Fruit fly (Drosophila melanogaster) whole organism, embryonic: ENCODE results near the gene CG5810.

Experiments used
- Abd-B ChIP-seq: fragments of 200-800 bp; sonication (Bioruptor generic); optimal IDR thresholded peaks from 2 replicates; lab custom pipeline; 2018; ENCODE audit warnings: missing biosample characterization, mild to moderate bottlenecking, missing genetic modification characterization, moderate library complexity
- Antp ChIP-seq: fragments of 200-800 bp; sonication (Bioruptor generic); optimal IDR thresholded peaks from 3 replicates; lab custom pipeline; 2016; ENCODE audit warnings: missing biosample characterization, missing genetic modification characterization
- Atf-2 ChIP-seq: fragments of 200-800 bp; sonication (Bioruptor generic); optimal IDR thresholded peaks from 2 replicates; lab custom pipeline; 2016; ENCODE audit warnings: missing biosample characterization, missing genetic modification characterization
- CG10543 ChIP-seq: fragments of 200-800 bp; sonication (Bioruptor generic); optimal IDR thresholded peaks from 3 replicates; lab custom pipeline; 2017; ENCODE audit warnings: missing biosample characterization, mild to moderate bottlenecking, missing genetic modification characterization, moderate library complexity
- CG10959 ChIP-seq: fragments of 200-800 bp; sonication (Bioruptor generic); IDR thresholded peaks from 2 replicates; pipeline ENCODE4 v1.3.6; 2022; ENCODE audit warnings: missing biosample characterization, missing genetic modification characterization
- CG12391 ChIP-seq: fragments of 200-800 bp; sonication (Bioruptor generic); optimal IDR thresholded peaks from 3 replicates; lab custom pipeline; 2018; ENCODE audit warnings: missing biosample characterization, mild to moderate bottlenecking, missing genetic modification characterization, moderate library complexity
- CG13424 ChIP-seq: fragments of 200-800 bp; sonication (Bioruptor generic); optimal IDR thresholded peaks from 2 replicates; lab custom pipeline; 2019; ENCODE audit warnings: missing biosample characterization, mild to moderate bottlenecking, missing genetic modification characterization, moderate library complexity
- CG13624 ChIP-seq: fragments of 200-800 bp; sonication (Bioruptor generic); optimal IDR thresholded peaks from 2 replicates; lab custom pipeline; 2016; ENCODE audit warnings: missing biosample characterization, missing genetic modification characterization
- CG14710 ChIP-seq: fragments of 200-800 bp; sonication (Bioruptor generic); optimal IDR thresholded peaks from 3 replicates; lab custom pipeline; 2019; ENCODE audit warnings: missing biosample characterization, mild to moderate bottlenecking, missing genetic modification characterization, moderate library complexity
- CG2116 ChIP-seq: fragments of 200-800 bp; sonication (Bioruptor generic); optimal IDR thresholded peaks from 3 replicates; lab custom pipeline; 2018; ENCODE audit warnings: missing biosample characterization, mild to moderate bottlenecking, missing genetic modification characterization
- CG3407 ChIP-seq: fragments of 200-800 bp; sonication (Bioruptor generic); optimal IDR thresholded peaks from 2 replicates; lab custom pipeline; 2018; ENCODE audit warnings: missing biosample characterization, mild to moderate bottlenecking, missing genetic modification characterization
- CG5180 ChIP-seq: fragments of 200-800 bp; sonication (Bioruptor generic); optimal IDR thresholded peaks from 3 replicates; lab custom pipeline; 2017; ENCODE audit warnings: missing biosample characterization, missing genetic modification characterization, mild to moderate bottlenecking, moderate library complexity, missing genetic modification reagents
- CG6765 ChIP-seq: fragments of 200-800 bp; sonication (Bioruptor generic); optimal IDR thresholded peaks from 3 replicates; lab custom pipeline; 2017; ENCODE audit warnings: missing biosample characterization, mild to moderate bottlenecking, missing genetic modification characterization
- CG9609 ChIP-seq: fragments of 200-800 bp; sonication (Bioruptor generic); optimal IDR thresholded peaks from 3 replicates; lab custom pipeline; 2016; ENCODE audit warnings: missing biosample characterization, missing genetic modification characterization
- CG9876 ChIP-seq: fragments of 200-800 bp; sonication (Bioruptor generic); optimal IDR thresholded peaks from 2 replicates; lab custom pipeline; 2016; ENCODE audit warnings: missing biosample characterization, missing genetic modification characterization
- D ChIP-seq, 2 experiments: fragments of 200-800 bp in 1 of 2; fragments of >200 bp in 1 of 2; sonication (Bioruptor generic) in 1 of 2; optimal IDR thresholded peaks; 2 replicates in 1 of 2; 3 replicates in 1 of 2; lab custom pipeline; 2017; ENCODE audit warnings: mild to moderate bottlenecking in 1 of 2, missing biosample characterization in 1 of 2, missing genetic modification characterization in 1 of 2, missing genetic modification reagents in 1 of 2
- Dek ChIP-seq: fragments of 200-800 bp; sonication (Bioruptor generic); optimal IDR thresholded peaks from 3 replicates; lab custom pipeline; 2019; ENCODE audit warnings: missing biosample characterization, mild to moderate bottlenecking, missing genetic modification characterization, moderate library complexity
- Dip2 ChIP-seq: fragments of 200-800 bp; sonication (Bioruptor generic); IDR thresholded peaks from 2 replicates; pipeline ENCODE4 v1.3.6; 2022; ENCODE audit warnings: missing biosample characterization, missing genetic modification characterization
- Drgx ChIP-seq: fragments of 200-800 bp; sonication (Bioruptor generic); IDR thresholded peaks from 2 replicates; pipeline ENCODE4 v1.3.6; 2022; ENCODE audit warnings: missing biosample characterization, missing genetic modification characterization
- Gug ChIP-seq: fragments of 200-800 bp; sonication (Bioruptor generic); IDR thresholded peaks from 4 replicates; pipeline ENCODE4 v1.3.6; 2022; ENCODE audit warnings: missing biosample characterization, missing genetic modification characterization
- H15 ChIP-seq: fragments of 200-800 bp; sonication (Bioruptor generic); IDR thresholded peaks from 3 replicates; pipeline ENCODE4 v1.3.6; 2022; ENCODE audit warnings: missing biosample characterization, missing genetic modification characterization
- HLH3B ChIP-seq: fragments of 200-800 bp; sonication (Bioruptor generic); IDR thresholded peaks from 2 replicates; pipeline ENCODE4 v1.3.6; 2022; ENCODE audit warnings: missing biosample characterization, missing genetic modification characterization
- Hr3 ChIP-seq: fragments of 200-800 bp; sonication (Bioruptor generic); optimal IDR thresholded peaks from 3 replicates; lab custom pipeline; 2016; ENCODE audit warnings: missing biosample characterization, missing genetic modification characterization
- NFAT ChIP-seq: fragments of 200-800 bp; sonication (Bioruptor generic); IDR thresholded peaks from 2 replicates; pipeline ENCODE4 v1.3.6; 2022; ENCODE audit warnings: missing biosample characterization, missing genetic modification characterization
- Optix ChIP-seq: fragments of 200-800 bp; sonication (Bioruptor generic); IDR thresholded peaks from 3 replicates; pipeline ENCODE4 v1.3.6; 2022; ENCODE audit warnings: missing biosample characterization, missing genetic modification characterization
- PHDP ChIP-seq: fragments of 200-800 bp; sonication (Bioruptor generic); optimal IDR thresholded peaks from 3 replicates; lab custom pipeline; 2018; ENCODE audit warnings: missing biosample characterization, mild to moderate bottlenecking, missing genetic modification characterization, moderate library complexity
- Side ChIP-seq: fragments of 200-800 bp; sonication (Bioruptor generic); optimal IDR thresholded peaks from 2 replicates; lab custom pipeline; 2016; ENCODE audit warnings: missing biosample characterization, missing genetic modification characterization
- Sox100B ChIP-seq: fragments of 200-800 bp; sonication (Bioruptor generic); optimal IDR thresholded peaks from 3 replicates; lab custom pipeline; 2018; ENCODE audit warnings: missing biosample characterization, mild to moderate bottlenecking, missing genetic modification characterization
- Spps ChIP-seq: fragments of 200-800 bp; sonication (Bioruptor generic); optimal IDR thresholded peaks from 2 replicates; lab custom pipeline; 2018; ENCODE audit warnings: missing biosample characterization, mild to moderate bottlenecking, missing genetic modification characterization
- Tbp ChIP-seq: fragments of >200 bp; optimal IDR thresholded peaks from 2 replicates; lab custom pipeline; 2018; ENCODE audit warnings: missing biosample characterization, missing genetic modification characterization
- ash1 ChIP-seq: fragments of 200-800 bp; sonication (Bioruptor generic); optimal IDR thresholded peaks from 2 replicates; lab custom pipeline; 2018; ENCODE audit warnings: missing biosample characterization, mild to moderate bottlenecking, missing genetic modification characterization
- br ChIP-seq: fragments of >200 bp; optimal IDR thresholded peaks from 2 replicates; lab custom pipeline; 2017
- chinmo ChIP-seq: fragments of 200-800 bp; sonication (Bioruptor generic); IDR thresholded peaks from 4 replicates; pipeline ENCODE4 v1.3.6; 2022; ENCODE audit warnings: missing biosample characterization, missing genetic modification characterization; ENCODE audit not compliant: partially characterized antibody
- croc ChIP-seq: fragments of 200-800 bp; sonication (Bioruptor generic); conservative IDR thresholded peaks from 3 replicates; pipeline ENCODE4 v1.3.6; 2022; ENCODE audit warnings: missing biosample characterization, missing genetic modification characterization
- gce ChIP-seq: fragments of 200-800 bp; sonication (Bioruptor generic); IDR thresholded peaks from 3 replicates; pipeline ENCODE4 v1.3.6; 2022; ENCODE audit warnings: missing biosample characterization, missing genetic modification characterization
- kay ChIP-seq: fragments of 200-800 bp; sonication (Bioruptor generic); optimal IDR thresholded peaks from 2 replicates; lab custom pipeline; 2016; ENCODE audit warnings: missing biosample characterization, missing genetic modification characterization
- mirr ChIP-seq: fragments of 200-800 bp; sonication (Bioruptor generic); optimal IDR thresholded peaks from 3 replicates; lab custom pipeline; 2018; ENCODE audit warnings: missing biosample characterization, mild to moderate bottlenecking, missing genetic modification characterization
- nerfin-1 ChIP-seq: fragments of 200-800 bp; sonication (Bioruptor generic); optimal IDR thresholded peaks from 3 replicates; lab custom pipeline; 2019; ENCODE audit warnings: missing biosample characterization, mild to moderate bottlenecking, missing genetic modification characterization, moderate library complexity
- odd ChIP-seq: fragments of 200-800 bp; sonication (Bioruptor generic); optimal IDR thresholded peaks from 2 replicates; lab custom pipeline; 2017; ENCODE audit warnings: missing biosample characterization, mild to moderate bottlenecking, missing genetic modification characterization
- org-1 ChIP-seq: fragments of 200-800 bp; sonication (Bioruptor generic); optimal IDR thresholded peaks from 2 replicates; lab custom pipeline; 2017; ENCODE audit warnings: missing biosample characterization, missing genetic modification characterization
- peb ChIP-seq: fragments of 200-800 bp; sonication (Bioruptor generic); IDR thresholded peaks from 2 replicates; pipeline ENCODE4 v1.3.6; 2022; ENCODE audit warnings: missing biosample characterization, missing genetic modification characterization
- row ChIP-seq: fragments of 200-800 bp; sonication (Bioruptor generic); IDR thresholded peaks from 3 replicates; pipeline ENCODE4 v1.3.6; 2022; ENCODE audit warnings: missing biosample characterization, missing genetic modification characterization
- sd ChIP-seq: fragments of 200-800 bp; sonication (Bioruptor generic); optimal IDR thresholded peaks from 3 replicates; lab custom pipeline; 2018; ENCODE audit warnings: missing biosample characterization, mild to moderate bottlenecking, missing genetic modification characterization, moderate library complexity
- sim ChIP-seq: fragments of 200-800 bp; sonication (Bioruptor generic); IDR thresholded peaks from 2 replicates; pipeline ENCODE4 v1.3.6; 2022; ENCODE audit warnings: missing biosample characterization, missing genetic modification characterization
- sr ChIP-seq: fragments of 200-800 bp; sonication (Bioruptor generic); IDR thresholded peaks from 3 replicates; pipeline ENCODE4 v1.3.6; 2022; ENCODE audit warnings: missing biosample characterization, missing genetic modification characterization
- tap ChIP-seq: fragments of 200-800 bp; optimal IDR thresholded peaks from 3 replicates; lab custom pipeline; 2019; ENCODE audit warnings: missing biosample characterization, mild to moderate bottlenecking, missing genetic modification characterization, moderate library complexity
- unc-4 ChIP-seq: fragments of 200-800 bp; sonication (Bioruptor generic); IDR thresholded peaks from 2 replicates; pipeline ENCODE4 v1.3.6; 2022; ENCODE audit warnings: missing biosample characterization, missing genetic modification characterization; ENCODE audit not compliant: partially characterized antibody
- vfl ChIP-seq: fragments of 200-800 bp; sonication (Bioruptor generic); optimal IDR thresholded peaks from 2 replicates; lab custom pipeline; 2016; ENCODE audit warnings: missing biosample characterization, missing genetic modification characterization
- vvl ChIP-seq: fragments of 200-800 bp; sonication (Bioruptor generic); IDR thresholded peaks from 2 replicates; pipeline ENCODE4 v1.3.6; 2022; ENCODE audit warnings: missing biosample characterization, missing genetic modification characterization
- wor ChIP-seq: fragments of 200-800 bp; sonication (Bioruptor generic); IDR thresholded peaks from 2 replicates; pipeline ENCODE4 v1.3.6; 2022; ENCODE audit warnings: missing biosample characterization, missing genetic modification characterization
- z ChIP-seq: fragments of 200-800 bp; sonication (Bioruptor generic); IDR thresholded peaks from 3 replicates; pipeline ENCODE4 v1.3.6; 2022; ENCODE audit warnings: missing biosample characterization, missing genetic modification characterization

The CG5810 gene

DNA sequence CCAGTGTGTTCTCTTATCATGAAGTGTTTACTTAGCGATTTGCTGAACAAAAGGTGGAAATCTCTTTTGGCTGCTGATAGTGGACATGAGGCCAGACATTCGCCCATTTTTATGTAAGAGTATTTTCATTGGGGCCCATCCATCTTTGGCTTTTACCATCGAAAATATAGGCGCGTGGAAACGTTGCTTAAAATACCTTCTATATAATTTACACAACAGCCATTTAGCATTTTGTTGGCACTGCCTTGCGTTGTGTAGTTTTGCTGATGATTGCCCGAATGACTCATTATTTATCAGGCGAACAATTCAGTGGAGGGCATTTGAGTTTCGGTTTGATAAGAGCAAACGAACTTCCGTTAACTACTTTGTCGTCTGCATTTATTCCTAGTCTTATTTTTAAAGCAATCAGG lies 2.0 kb upstream of the CG5810 start (continued):
- no peak for TF ChIP-seq vvl (GFP tag; lab: Robert Waterston, UW)
- TF ChIP-seq chinmo, result peak; percentile 87; the same call in 2 of the 4 replicates
- no peak for TF ChIP-seq CG5180 (GFP tag; lab: Kevin White, UChicago)
- peak; percentile 67 for TF ChIP-seq PHDP
- TF ChIP-seq ash1, result no peak
- peak; percentile 38 for TF ChIP-seq kay (GFP tag; lab: Kevin White, UChicago)
- TF ChIP-seq Antp, result peak; percentile 1
- peak; percentile 84; the same call in 2 of the 3 replicates for TF ChIP-seq row (GFP tag; lab: Robert Waterston, UW)
- no peak for TF ChIP-seq unc-4 (GFP tag; lab: Robert Waterston, UW)
- 0 out of 3 replicates have a peak, but pooled peaks have one; percentile 7 for TF ChIP-seq H15 (GFP tag; lab: Robert Waterston, UW)
- peak; percentile 33 for TF ChIP-seq Dek
- TF ChIP-seq CG13424 (tag; lab: Kevin White, UChicago), result peak; percentile 16
- peak; percentile 31; the same call in 1 of the 2 replicates for TF ChIP-seq NFAT (GFP tag; lab: Robert Waterston, UW)
- no peak for TF ChIP-seq br (lab: Kevin White, UChicago)
- peak; percentile 46; the same call in 1 of the 3 replicates for TF ChIP-seq gce (GFP tag; lab: Robert Waterston, UW)
- no peak for TF ChIP-seq sr (GFP tag; lab: Robert Waterston, UW)
- no peak for TF ChIP-seq Gug (GFP tag; lab: Robert Waterston, UW)
- TF ChIP-seq z (GFP tag; lab: Robert Waterston, UW), result no peak
- TF ChIP-seq nerfin-1 (tag; lab: Kevin White, UChicago), result no peak
- TF ChIP-seq CG13624, result peak; percentile 12
- no peak for TF ChIP-seq tap (tag; lab: Kevin White, UChicago)
- no peak for TF ChIP-seq Atf-2 (GFP tag; lab: Kevin White, UChicago)
- peak; percentile 59 for TF ChIP-seq mirr
- TF ChIP-seq Dip2 (GFP tag; lab: Robert Waterston, UW), result no peak
- no peak for TF ChIP-seq odd
- no peak for TF ChIP-seq Hr3 (GFP tag; lab: Kevin White, UChicago)
- no peak for TF ChIP-seq HLH3B (GFP tag; lab: Robert Waterston, UW)
- TF ChIP-seq CG12391 (tag; lab: Kevin White, UChicago), result peak; percentile 23
- peak; percentile 0 for TF ChIP-seq Side
- no peak for TF ChIP-seq CG14710 (tag; lab: Kevin White, UChicago)
- TF ChIP-seq Drgx (GFP tag; lab: Robert Waterston, UW), result no peak
- TF ChIP-seq CG9609 (GFP tag; lab: Kevin White, UChicago), result peak; percentile 50
- no peak for TF ChIP-seq Spps (tag; lab: Kevin White, UChicago)
- TF ChIP-seq CG10543 (GFP tag; lab: Kevin White, UChicago), result peak; percentile 36
- TF ChIP-seq D (optimal IDR thresholded peaks at IDR 0.05; lab: Kevin White, UChicago), result no peak
- no peak for TF ChIP-seq D (GFP tag; optimal IDR thresholded peaks at IDR 0.05; lab: Kevin White, UChicago)
- no peak for TF ChIP-seq Abd-B (GFP tag; lab: Kevin White, UChicago)
- peak; percentile 89 for TF ChIP-seq sd (tag; lab: Kevin White, UChicago)
- no peak for TF ChIP-seq CG3407 (GFP tag; lab: Kevin White, UChicago)
- TF ChIP-seq Optix (GFP tag; lab: Robert Waterston, UW), result 0 out of 3 replicates have a peak, but pooled peaks have one; percentile 14
- TF ChIP-seq sim (GFP tag; lab: Robert Waterston, UW), result no peak
- no peak for TF ChIP-seq Sox100B
- no peak for TF ChIP-seq CG10959 (GFP tag; lab: Robert Waterston, UW)
- peak; percentile 32 for TF ChIP-seq CG9876
- TF ChIP-seq croc (GFP tag; lab: Robert Waterston, UW), result no peak
- TF ChIP-seq wor (GFP tag; lab: Robert Waterston, UW), result no peak
- no peak for TF ChIP-seq peb (GFP tag; lab: Robert Waterston, UW)
- TF ChIP-seq CG6765 (GFP tag; lab: Kevin White, UChicago), result no peak
- TF ChIP-seq Tbp (GFP tag; lab: Kevin White, UChicago), result no peak
- peak; percentile 23 for TF ChIP-seq org-1 (GFP tag; lab: Kevin White, UChicago)
- TF ChIP-seq CG2116 (GFP tag; lab: Kevin White, UChicago), result no peak
- TF ChIP-seq vfl (GFP tag; lab: Kevin White, UChicago), result peak; percentile 0
